Worm (Caenorhabditis elegans) whole organism, young adult: ENCODE results near the gene ZK1307.3.

ENCODE experiments used
- F33H1.4 ChIP-seq: fragments of 200-800 bp; sonication (Bioruptor generic); IDR thresholded peaks from 2 replicates; pipeline ENCODE4 v1.3.6; 2022; ENCODE audit warnings: missing genetic modification reagents, missing genetic modification characterization, missing compliant biosample characterization
- F49E8.2 ChIP-seq: sonication (generic microtip); optimal IDR thresholded peaks from 3 replicates; lab custom pipeline; 2017; ENCODE audit warnings: missing genetic modification characterization, mild to moderate bottlenecking, missing compliant biosample characterization, antibody characterized with exemption, moderate library complexity; ENCODE audit not compliant: insufficient read depth
- aptf-2 ChIP-seq: fragments of 200-800 bp; sonication (Bioruptor generic); conservative IDR thresholded peaks from 2 replicates; pipeline ENCODE4 v1.3.6; 2022; ENCODE audit warnings: missing genetic modification reagents, missing genetic modification characterization, missing compliant biosample characterization
- attf-3 ChIP-seq: fragments of 200-800 bp; sonication (Bioruptor generic); conservative IDR thresholded peaks from 2 replicates; pipeline ENCODE4 v1.3.6; 2022; ENCODE audit warnings: missing genetic modification reagents, missing genetic modification characterization, missing compliant biosample characterization
- attf-5 ChIP-seq: fragments of 200-800 bp; sonication (Bioruptor generic); optimal IDR thresholded peaks from 2 replicates; lab custom pipeline; 2018; ENCODE audit warnings: mild to moderate bottlenecking, missing genetic modification characterization, missing compliant biosample characterization
- attf-6 ChIP-seq: fragments of 200-800 bp; sonication (Bioruptor generic); IDR thresholded peaks from 2 replicates; pipeline ENCODE4 v1.3.6; 2022; ENCODE audit warnings: missing genetic modification reagents, missing genetic modification characterization, missing compliant biosample characterization
- cebp-2 ChIP-seq: fragments of 200-800 bp; sonication (Bioruptor generic); IDR thresholded peaks from 2 replicates; pipeline ENCODE4 v1.3.6; 2022; ENCODE audit warnings: missing genetic modification characterization, missing compliant biosample characterization
- dpl-1 ChIP-seq: fragments of 150-350 bp; optimal IDR thresholded peaks from 2 replicates; lab custom pipeline; 2014; ENCODE audit warnings: missing biosample characterization, missing genetic modification reagents, missing genetic modification characterization
- egl-18 ChIP-seq: fragments of 200-800 bp; sonication (Bioruptor generic); IDR thresholded peaks from 2 replicates; pipeline ENCODE4 v1.3.6; 2022; ENCODE audit warnings: missing genetic modification reagents, missing genetic modification characterization, missing compliant biosample characterization
- egl-44 ChIP-seq: fragments of 200-800 bp; sonication (Bioruptor generic); IDR thresholded peaks from 2 replicates; pipeline ENCODE4 v1.3.6; 2022; ENCODE audit warnings: missing genetic modification reagents, missing genetic modification characterization, missing compliant biosample characterization
- ekl-4 ChIP-seq: fragments of 200-800 bp; sonication (Bioruptor generic); IDR thresholded peaks from 2 replicates; pipeline ENCODE4 v1.3.6; 2022; ENCODE audit warnings: missing genetic modification reagents, missing genetic modification characterization, missing compliant biosample characterization
- hlh-26 ChIP-seq: fragments of 200-800 bp; sonication (Bioruptor generic); conservative IDR thresholded peaks from 2 replicates; pipeline ENCODE4 v1.3.6; 2022; ENCODE audit warnings: missing genetic modification reagents, missing genetic modification characterization, missing compliant biosample characterization
- lir-1 ChIP-seq: fragments of 200-800 bp; sonication (Bioruptor generic); conservative IDR thresholded peaks from 2 replicates; pipeline ENCODE4 v1.3.6; 2022; ENCODE audit warnings: missing genetic modification reagents, missing genetic modification characterization, missing compliant biosample characterization
- lsl-1 ChIP-seq: fragments of 200-800 bp; sonication (Bioruptor generic); optimal IDR thresholded peaks from 2 replicates; lab custom pipeline; 2018; ENCODE audit warnings: mild to moderate bottlenecking, missing genetic modification characterization, moderate library complexity, missing compliant biosample characterization
- madf-3 ChIP-seq: fragments of 200-800 bp; sonication (Bioruptor generic); IDR thresholded peaks from 2 replicates; pipeline ENCODE4 v1.3.6; 2022; ENCODE audit warnings: missing genetic modification reagents, missing genetic modification characterization, missing compliant biosample characterization
- madf-6 ChIP-seq: fragments of 200-800 bp; sonication (Bioruptor generic); IDR thresholded peaks from 2 replicates; pipeline ENCODE4 v1.3.6; 2022; ENCODE audit warnings: missing genetic modification reagents, missing genetic modification characterization, missing compliant biosample characterization
- mel-28 ChIP-seq: sonication (generic microtip); optimal IDR thresholded peaks from 2 replicates; lab custom pipeline; 2016; ENCODE audit warnings: borderline replicate concordance, mild to moderate bottlenecking, missing genetic modification characterization, missing compliant biosample characterization
- mxl-1 ChIP-seq: sonication (generic microtip); optimal IDR thresholded peaks from 2 replicates; lab custom pipeline; 2016; ENCODE audit warnings: missing genetic modification characterization, missing compliant biosample characterization
- nfyb-1 ChIP-seq: fragments of 200-800 bp; sonication (Bioruptor generic); IDR thresholded peaks from 2 replicates; pipeline ENCODE4 v1.3.6; 2022; ENCODE audit warnings: missing genetic modification reagents, missing genetic modification characterization, missing compliant biosample characterization
- nhr-80 ChIP-seq: sonication (generic microtip); optimal IDR thresholded peaks from 2 replicates; lab custom pipeline; 2016; ENCODE audit warnings: missing genetic modification characterization, missing compliant biosample characterization
- pbrm-1 ChIP-seq: fragments of 200-800 bp; sonication (Bioruptor generic); IDR thresholded peaks from 2 replicates; pipeline ENCODE4 v1.3.6; 2022; ENCODE audit warnings: missing genetic modification reagents, missing genetic modification characterization, missing compliant biosample characterization
- pha-4 ChIP-seq: fragments of 150-350 bp; sonication (generic microtip); optimal IDR thresholded peaks from 2 replicates; lab custom pipeline; 2014; ENCODE audit warnings: missing biosample characterization, missing genetic modification reagents, missing genetic modification characterization
- sdz-38 ChIP-seq: sonication (generic microtip); optimal IDR thresholded peaks from 2 replicates; lab custom pipeline; 2016; ENCODE audit warnings: missing genotype, missing genetic modification characterization, missing compliant biosample characterization
- snpc-3.4 ChIP-seq: sonication (generic microtip); optimal IDR thresholded peaks from 2 replicates; lab custom pipeline; 2017; ENCODE audit warnings: missing genetic modification characterization, mild to moderate bottlenecking, missing compliant biosample characterization, antibody characterized with exemption, moderate library complexity, missing genotype, missing genetic modification reagents
- sptf-2 ChIP-seq: fragments of 200-800 bp; sonication (Bioruptor generic); optimal IDR thresholded peaks from 2 replicates; lab custom pipeline; 2018; ENCODE audit warnings: mild to moderate bottlenecking, missing genetic modification characterization, missing compliant biosample characterization
- tbp1 ChIP-seq: fragments of 200-800 bp; sonication (Bioruptor generic); optimal IDR thresholded peaks from 2 replicates; lab custom pipeline; 2018; ENCODE audit warnings: mild to moderate bottlenecking, missing genetic modification characterization, missing compliant biosample characterization
- tbx-9 ChIP-seq: sonication (generic microtip); optimal IDR thresholded peaks from 2 replicates; lab custom pipeline; 2016; ENCODE audit warnings: borderline replicate concordance, missing genetic modification characterization, inconsistent platforms, missing compliant biosample characterization
- tlf-1 ChIP-seq: fragments of 200-800 bp; sonication (Bioruptor generic); optimal IDR thresholded peaks from 2 replicates; lab custom pipeline; 2018; ENCODE audit warnings: mild to moderate bottlenecking, missing genetic modification characterization, missing compliant biosample characterization
- unc-130 ChIP-seq: sonication (generic microtip); optimal IDR thresholded peaks from 2 replicates; lab custom pipeline; 2016; ENCODE audit warnings: missing genetic modification reagents, missing genetic modification characterization, missing compliant biosample characterization
- zim-3 ChIP-seq: sonication (generic microtip); optimal IDR thresholded peaks from 2 replicates; lab custom pipeline; 2017; ENCODE audit warnings: mild to moderate bottlenecking, missing genetic modification characterization, moderate library complexity, missing compliant biosample characterization
- ztf-22 ChIP-seq: fragments of 200-800 bp; sonication (Bioruptor generic); optimal IDR thresholded peaks from 2 replicates; lab custom pipeline; 2018; ENCODE audit warnings: mild to moderate bottlenecking, missing genetic modification characterization, moderate library complexity, missing compliant biosample characterization
- ztf-6 ChIP-seq: fragments of 200-800 bp; sonication (Bioruptor generic); IDR thresholded peaks from 2 replicates; pipeline ENCODE4 v1.3.6; 2022; ENCODE audit warnings: missing genetic modification reagents, missing genetic modification characterization, missing compliant biosample characterization

ZK1307.3 gene

DNA sequence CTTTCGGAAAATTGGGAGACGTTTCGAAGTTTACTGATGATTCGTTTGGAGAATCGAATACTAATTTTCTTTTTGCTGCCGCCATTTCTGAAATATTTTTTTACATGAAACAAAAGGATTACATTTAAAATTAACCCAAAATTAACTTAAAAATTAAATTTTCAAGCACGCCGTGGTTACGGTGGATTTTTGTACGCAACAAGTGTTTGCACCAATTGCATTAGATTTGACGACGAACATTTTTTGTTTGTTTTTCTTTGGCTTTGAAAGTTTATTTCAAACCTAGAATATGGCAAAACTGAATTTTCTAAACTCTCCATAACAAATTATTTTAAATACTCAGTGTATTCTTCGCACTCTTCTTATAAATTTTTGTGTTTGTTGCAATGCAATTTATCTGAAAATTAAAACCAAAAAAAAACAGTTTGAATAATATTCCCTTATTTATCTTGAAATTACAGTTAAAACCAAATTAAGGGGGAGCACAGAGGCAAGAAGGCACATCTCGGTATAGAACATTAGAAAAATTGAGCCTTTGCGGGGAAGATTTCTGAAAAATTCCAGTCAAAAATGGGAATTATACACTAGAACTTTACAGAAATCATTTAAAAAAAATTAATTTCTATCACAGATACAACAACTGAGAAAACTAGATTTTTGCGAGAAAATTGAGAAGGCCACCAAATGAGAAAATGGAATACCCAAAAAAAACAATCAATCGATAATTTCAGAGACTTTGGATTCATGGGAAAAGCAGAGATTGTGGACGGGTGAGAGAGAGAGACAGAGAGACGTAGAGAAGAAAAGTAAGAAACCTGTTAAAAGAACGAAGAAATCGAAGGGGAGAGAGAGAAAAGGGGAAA lies 35.5 kb downstream of the ZK1307.3 start, which contains the start of gene hal-3 (continued):
- TF ChIP-seq tlf-1 (peak; percentile 21), attf-5 (GFP tag; lab: Kevin White, UChicago) (no peak), F49E8.2 (tag; lab: Kevin White, UChicago) (no peak), madf-3 (GFP tag; lab: Robert Waterston, UW) (no peak), ekl-4 (GFP tag; lab: Robert Waterston, UW) (no peak), zim-3 (tag; lab: Kevin White, UChicago) (no peak), sdz-38 (tag; lab: Kevin White, UChicago) (no peak), madf-6 (GFP tag; lab: Robert Waterston, UW) (peak; percentile 48; the same call in 1 of the 2 replicates), lsl-1 (GFP tag; lab: Kevin White, UChicago) (peak; percentile 60), dpl-1 (no peak), attf-6 (no peak), cebp-2 (GFP tag; lab: Robert Waterston, UW) (0 out of 2 replicates have a peak, but pooled peaks have one; percentile 59), snpc-3.4 (tag; lab: Kevin White, UChicago) (no peak)

DNA sequence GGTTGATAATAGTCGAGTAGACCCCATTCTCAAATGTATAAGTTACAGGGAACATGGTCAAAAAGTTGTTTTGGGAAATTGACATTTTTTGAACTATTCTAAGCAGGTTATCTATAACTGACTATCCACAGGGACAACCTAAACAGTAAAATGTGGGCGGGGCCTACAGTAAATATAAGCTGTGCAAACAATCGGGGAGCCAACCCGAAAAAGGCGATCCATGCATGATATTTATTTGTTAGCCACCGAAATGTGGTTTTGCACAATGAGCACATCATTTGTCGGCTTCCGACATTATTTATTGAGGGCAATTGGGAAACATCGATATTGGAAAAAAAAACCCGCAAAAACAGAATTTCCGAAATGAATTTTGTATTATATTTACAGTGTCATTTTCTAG lies 38.1 kb downstream of the ZK1307.3 start, which contains the start of gene hlh-6:
TSS of gene hlh-6 (minus strand) at position 101 of the 400 bp plus-strand sequence.
- no peak for TF ChIP-seq egl-18
- TF ChIP-seq lir-1 (GFP tag; lab: Robert Waterston, UW) = no peak
- no peak for TF ChIP-seq hlh-26
- no peak for TF ChIP-seq ztf-6
- no peak for TF ChIP-seq nfyb-1
- no peak for TF ChIP-seq aptf-2 (GFP tag; lab: Robert Waterston, UW)
- TF ChIP-seq, all 124 proteins: peak for 0

DNA sequence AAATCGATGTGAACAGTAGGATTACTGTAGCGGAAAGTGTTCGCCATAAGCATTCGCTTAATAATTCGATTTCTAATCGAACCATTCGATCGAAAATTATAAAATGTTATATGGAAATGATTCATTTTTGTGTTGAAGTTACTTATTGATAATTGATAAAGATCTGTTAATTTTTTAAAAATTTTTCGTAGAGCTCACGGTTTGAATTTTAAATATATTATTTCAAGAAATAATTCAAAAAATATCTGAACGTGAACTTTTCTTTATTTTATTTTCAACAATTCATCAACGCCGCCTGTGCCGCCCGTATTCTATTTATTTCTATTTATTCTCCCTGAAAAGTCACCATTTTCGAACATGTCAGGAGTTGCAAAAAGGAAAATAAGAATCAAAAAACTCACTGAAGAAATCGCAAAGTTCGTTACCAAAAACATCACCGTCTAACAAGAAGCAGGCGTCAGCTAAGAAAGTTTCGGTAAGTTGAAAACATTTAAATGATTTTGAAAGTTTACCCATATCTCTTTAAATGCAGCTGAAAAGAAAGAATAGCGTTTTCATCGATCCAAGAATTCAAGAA lies 41.4 kb downstream of the ZK1307.3 start, which contains the start of the genes T15H9.5 and T15H9.4:
TSS of gene T15H9.5 (minus strand) at position 101 of the 577 bp plus-strand sequence.
TSS of gene T15H9.4 (plus strand) at position 527 of the 577 bp plus-strand sequence.
- TF ChIP-seq lir-1 (GFP tag; lab: Robert Waterston, UW) (no peak), F33H1.4 (no peak), tlf-1 (no peak), tbp1 (GFP tag; lab: Kevin White, UChicago) (no peak), lsl-1 (GFP tag; lab: Kevin White, UChicago) (no peak), ztf-22 (GFP tag; lab: Kevin White, UChicago) (no peak), mxl-1 (tag; lab: Kevin White, UChicago) (no peak)

DNA sequence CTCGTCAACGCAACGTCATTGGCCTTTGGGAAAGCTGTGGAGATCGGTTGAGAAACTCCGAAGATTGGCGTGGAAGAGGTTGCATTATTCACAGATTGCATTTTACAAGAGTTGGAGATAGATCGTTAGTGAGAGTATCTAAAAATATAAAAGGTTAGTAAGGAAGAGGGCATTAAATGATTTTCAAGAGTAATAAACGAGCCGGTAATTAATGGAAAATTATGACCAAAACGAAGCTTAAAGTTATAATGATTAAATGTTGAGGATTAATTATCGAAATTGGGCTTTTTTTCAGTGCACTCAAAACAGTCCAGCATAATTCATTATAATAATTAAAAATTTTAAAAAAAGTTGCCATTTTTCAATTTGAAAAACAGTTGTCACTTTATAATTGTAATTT lies 43.5 kb downstream of the ZK1307.3 start, which contains the start of gene pap-2:
TSS of gene pap-2 (minus strand) at position 101 of the 400 bp plus-strand sequence.
- TF ChIP-seq unc-130 (no peak), egl-44 (GFP tag; lab: Robert Waterston, UW) (no peak), sptf-2 (GFP tag; lab: Kevin White, UChicago) (no peak), hlh-26 (no peak), attf-3 (no peak), tbx-9 (tag; lab: Kevin White, UChicago) (no peak), lsl-1 (GFP tag; lab: Kevin White, UChicago) (no peak)
- TF ChIP-seq, all 124 proteins: peak for 0

ce11 chrII:9607137-9607536 lies 45.7 kb downstream of the ZK1307.3 start:
- TF ChIP-seq mel-28 (tag; lab: Kevin White, UChicago) (no peak), pha-4 (tag; lab: Kevin White, UChicago) (peak; percentile 19), pbrm-1 (GFP tag; lab: Robert Waterston, UW) (no peak), F49E8.2 (tag; lab: Kevin White, UChicago) (no peak), tbp1 (GFP tag; lab: Kevin White, UChicago) (no peak), attf-6 (no peak), nhr-80 (tag; lab: Kevin White, UChicago) (peak; percentile 15)
